Fruit fly (Drosophila melanogaster) whole organism, prepupa: ENCODE results near the gene CG34159.
A peak's percentile ranks its signal among the peaks of the same experiment; 100 is the strongest.

Source experiments
- Blimp-1 ChIP-seq: fragments of 200-800 bp; sonication (Bioruptor generic); optimal IDR thresholded peaks from 3 replicates; lab custom pipeline; 2017; ENCODE audit warnings: missing biosample characterization, missing genetic modification characterization, mild to moderate bottlenecking, moderate library complexity, missing genetic modification reagents
- CG10669 ChIP-seq: fragments of 200-800 bp; sonication (Bioruptor generic); optimal IDR thresholded peaks from 3 replicates; lab custom pipeline; 2018; ENCODE audit warnings: missing biosample characterization, mild to moderate bottlenecking, missing genetic modification characterization, moderate library complexity
- CG11902 ChIP-seq: fragments of 200-800 bp; sonication (Bioruptor generic); optimal IDR thresholded peaks from 3 replicates; lab custom pipeline; 2016; ENCODE audit warnings: missing biosample characterization, missing genetic modification characterization
- CG32006 ChIP-seq: fragments of 200-800 bp; sonication (Bioruptor generic); optimal IDR thresholded peaks from 3 replicates; lab custom pipeline; 2017; ENCODE audit warnings: missing biosample characterization, mild to moderate bottlenecking, missing genetic modification characterization
- CG34406 ChIP-seq: fragments of 200-800 bp; sonication (Bioruptor generic); optimal IDR thresholded peaks from 3 replicates; lab custom pipeline; 2016; ENCODE audit warnings: missing biosample characterization, missing genetic modification characterization
- CG3919 ChIP-seq: fragments of 200-800 bp; sonication (Bioruptor generic); optimal IDR thresholded peaks from 3 replicates; lab custom pipeline; 2016; ENCODE audit warnings: missing biosample characterization, missing genetic modification characterization
- CG6276 ChIP-seq: fragments of 200-800 bp; sonication (Bioruptor generic); optimal IDR thresholded peaks from 2 replicates; lab custom pipeline; 2017; ENCODE audit warnings: missing biosample characterization, mild to moderate bottlenecking, missing genetic modification characterization
- CG6792 ChIP-seq: fragments of 200-800 bp; sonication (Bioruptor generic); optimal IDR thresholded peaks from 3 replicates; lab custom pipeline; 2016; ENCODE audit warnings: missing biosample characterization, missing genetic modification characterization
- CG6808 ChIP-seq: fragments of 200-800 bp; sonication (Bioruptor generic); optimal IDR thresholded peaks from 3 replicates; lab custom pipeline; 2017; ENCODE audit warnings: missing biosample characterization, missing genetic modification characterization, mild to moderate bottlenecking, moderate library complexity, missing genetic modification reagents
- CG6854 ChIP-seq: fragments of 200-800 bp; sonication (Bioruptor generic); optimal IDR thresholded peaks from 2 replicates; lab custom pipeline; 2017; ENCODE audit warnings: missing biosample characterization, mild to moderate bottlenecking, missing genetic modification characterization
- CG7368 ChIP-seq: fragments of 200-800 bp; sonication (Bioruptor generic); optimal IDR thresholded peaks from 3 replicates; lab custom pipeline; 2016; ENCODE audit warnings: missing biosample characterization, missing genetic modification characterization
- CG8632 ChIP-seq: fragments of 200-800 bp; sonication (Bioruptor generic); optimal IDR thresholded peaks from 3 replicates; lab custom pipeline; 2016; ENCODE audit warnings: missing biosample characterization, missing genetic modification characterization
- Eip78C ChIP-seq: fragments of 200-800 bp; sonication (Bioruptor generic); peaks from one replicate; lab custom pipeline; 2016; ENCODE audit warnings: missing biosample characterization, missing genetic modification characterization
- Eip93F ChIP-seq: fragments of 200-800 bp; sonication (Bioruptor generic); optimal IDR thresholded peaks from 2 replicates; lab custom pipeline; 2016; ENCODE audit warnings: missing biosample characterization, mild to moderate bottlenecking, missing genetic modification characterization
- Ets21C ChIP-seq: fragments of 200-800 bp; sonication (Bioruptor generic); optimal IDR thresholded peaks from 3 replicates; lab custom pipeline; 2016; ENCODE audit warnings: missing biosample characterization, missing genetic modification characterization
- Gug ChIP-seq: fragments of 200-800 bp; sonication (Bioruptor generic); IDR thresholded peaks from 2 replicates; pipeline ENCODE4 v1.3.6; 2022; ENCODE audit warnings: missing biosample characterization, missing genetic modification characterization
- Hr38 ChIP-seq: sonication (Bioruptor generic); optimal IDR thresholded peaks from 2 replicates; lab custom pipeline; 2016; ENCODE audit warnings: missing biosample characterization, missing genetic modification characterization
- Hr4 ChIP-seq: fragments of 200-800 bp; sonication (Bioruptor generic); optimal IDR thresholded peaks from 3 replicates; lab custom pipeline; 2016; ENCODE audit warnings: missing biosample characterization, missing genetic modification characterization
- Met ChIP-seq: fragments of 200-800 bp; sonication (Bioruptor generic); optimal IDR thresholded peaks from 3 replicates; lab custom pipeline; 2016; ENCODE audit warnings: missing biosample characterization, missing genetic modification characterization
- Sox102F ChIP-seq: fragments of 200-800 bp; sonication (Bioruptor generic); optimal IDR thresholded peaks from 2 replicates; lab custom pipeline; 2016; ENCODE audit warnings: missing biosample characterization, mild to moderate bottlenecking, missing genetic modification characterization
- Sox14 ChIP-seq: fragments of 200-800 bp; sonication (Bioruptor generic); optimal IDR thresholded peaks from 3 replicates; lab custom pipeline; 2016; ENCODE audit warnings: missing biosample characterization, missing genetic modification characterization
- Sox15 ChIP-seq: fragments of 200-800 bp; sonication (Bioruptor generic); optimal IDR thresholded peaks from 3 replicates; lab custom pipeline; 2016; ENCODE audit warnings: missing biosample characterization, missing genetic modification characterization
- achi ChIP-seq: fragments of 200-800 bp; sonication (Bioruptor generic); optimal IDR thresholded peaks from 3 replicates; lab custom pipeline; 2016; ENCODE audit warnings: missing biosample characterization, missing genetic modification characterization
- acj6 ChIP-seq: fragments of 200-800 bp; sonication (Bioruptor generic); optimal IDR thresholded peaks from 3 replicates; lab custom pipeline; 2016; ENCODE audit warnings: missing biosample characterization, missing genetic modification characterization
- dsx ChIP-seq: fragments of 200-800 bp; optimal IDR thresholded peaks from 3 replicates; lab custom pipeline; 2019; ENCODE audit warnings: missing biosample characterization, mild to moderate bottlenecking, missing genetic modification characterization, moderate library complexity; ENCODE audit not compliant: poor library complexity, severe bottlenecking
- eg ChIP-seq: fragments of 200-800 bp; sonication (Bioruptor generic); IDR thresholded peaks from 3 replicates; pipeline ENCODE4 v1.3.6; 2022; ENCODE audit warnings: missing biosample characterization, missing genetic modification characterization
- esn ChIP-seq: fragments of 200-800 bp; sonication (Bioruptor generic); optimal IDR thresholded peaks from 2 replicates; lab custom pipeline; 2016; ENCODE audit warnings: missing biosample characterization, mild to moderate bottlenecking, missing genetic modification characterization, moderate library complexity
- fd59A ChIP-seq: fragments of 200-800 bp; sonication (Bioruptor generic); optimal IDR thresholded peaks from 2 replicates; lab custom pipeline; 2017; ENCODE audit warnings: missing biosample characterization, mild to moderate bottlenecking, missing genetic modification characterization, missing genetic modification reagents
- fkh ChIP-seq: fragments of 200-800 bp; sonication (Bioruptor generic); optimal IDR thresholded peaks from 3 replicates; lab custom pipeline; 2017; ENCODE audit warnings: missing biosample characterization, mild to moderate bottlenecking, missing genetic modification characterization, moderate library complexity
- lz ChIP-seq: fragments of 200-800 bp; sonication (Bioruptor generic); optimal IDR thresholded peaks from 3 replicates; lab custom pipeline; 2016; ENCODE audit warnings: missing biosample characterization, missing genetic modification characterization
- net ChIP-seq: fragments of 200-800 bp; sonication (Bioruptor generic); optimal IDR thresholded peaks from 3 replicates; lab custom pipeline; 2016; ENCODE audit warnings: missing biosample characterization, missing genetic modification characterization
- pdm3 ChIP-seq: fragments of 200-800 bp; sonication (Bioruptor generic); optimal IDR thresholded peaks from 3 replicates; lab custom pipeline; 2016; ENCODE audit warnings: missing biosample characterization, missing genetic modification characterization
- ss ChIP-seq, 2 experiments: fragments of 200-800 bp; sonication (Bioruptor generic); optimal IDR thresholded peaks; 2 replicates in 1 of 2; 3 replicates in 1 of 2; lab custom pipeline; 2017 to 2018; ENCODE audit warnings: mild to moderate bottlenecking in 2 of 2, missing biosample characterization in 2 of 2, missing genetic modification characterization in 2 of 2, moderate library complexity in 1 of 2
- svp ChIP-seq: fragments of 200-800 bp; sonication (Bioruptor generic); peaks from one replicate; lab custom pipeline; 2016; ENCODE audit warnings: missing biosample characterization, missing genetic modification characterization
- topi ChIP-seq: fragments of 200-800 bp; sonication (Bioruptor generic); optimal IDR thresholded peaks from 3 replicates; lab custom pipeline; 2016; ENCODE audit warnings: missing biosample characterization, missing genetic modification characterization
- vri ChIP-seq: fragments of 200-800 bp; sonication (Bioruptor generic); optimal IDR thresholded peaks from 3 replicates; lab custom pipeline; 2016; ENCODE audit warnings: missing biosample characterization, mild to moderate bottlenecking, missing genetic modification characterization

Gene CG34159

dm6 chr2L:10203933-10204509 lies at the start of gene CG34159:
TSS of gene CG34159 (minus strand) at chr2L:10204317.
- no peak for TF ChIP-seq Blimp-1 (GFP tag; lab: Kevin White, UChicago)
- no peak for TF ChIP-seq dsx
- TF ChIP-seq Met, result no peak
- TF ChIP-seq topi (GFP tag; lab: Kevin White, UChicago), result no peak
- no peak for TF ChIP-seq CG8632
- no peak for TF ChIP-seq vri (GFP tag; lab: Kevin White, UChicago)
- peak; percentile 76 for TF ChIP-seq fkh (GFP tag; lab: Kevin White, UChicago)
- TF ChIP-seq svp (GFP tag; lab: Kevin White, UChicago), result no peak
- no peak for TF ChIP-seq acj6 (GFP tag; lab: Kevin White, UChicago)
- TF ChIP-seq Eip78C (GFP tag; lab: Kevin White, UChicago), result peak; percentile 27
- no peak for TF ChIP-seq CG6792 (GFP tag; lab: Kevin White, UChicago)
- peak; percentile 31 for TF ChIP-seq Sox14 (GFP tag; lab: Kevin White, UChicago)
- peak; percentile 17 for TF ChIP-seq CG6854 (GFP tag; lab: Kevin White, UChicago)
- TF ChIP-seq CG11902 (GFP tag; lab: Kevin White, UChicago), result no peak
- no peak for TF ChIP-seq Eip93F (GFP tag; lab: Kevin White, UChicago)
- TF ChIP-seq achi, result no peak
- no peak for TF ChIP-seq CG7368 (GFP tag; lab: Kevin White, UChicago)
- no peak for TF ChIP-seq Gug (GFP tag; lab: Robert Waterston, UW)

DNA sequence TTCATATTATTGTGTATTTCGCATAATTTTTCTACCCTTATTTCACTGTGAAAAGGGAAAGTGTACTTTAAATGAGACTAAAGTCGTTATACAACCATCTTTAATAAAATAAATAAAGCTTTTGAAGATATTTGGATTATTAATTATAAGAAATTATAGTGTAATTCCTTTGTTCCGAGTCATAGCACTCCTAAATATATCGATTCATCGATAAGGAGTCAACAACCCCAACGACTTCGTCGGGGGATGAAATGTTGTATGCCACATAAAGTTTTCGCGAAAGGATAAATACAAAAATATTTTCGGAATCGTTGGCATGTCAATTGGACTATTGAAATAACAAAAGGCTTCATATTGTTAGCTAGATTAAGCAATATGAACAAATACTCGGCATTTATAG lies 47.5 kb upstream of the CG34159 start, which contains the start of gene Ror:
Ror (plus strand) TSS at position 252 of the 400 bp plus-strand sequence.
- no peak for TF ChIP-seq CG6808
- TF ChIP-seq vri (GFP tag; lab: Kevin White, UChicago), result no peak
- no peak for TF ChIP-seq CG11902 (GFP tag; lab: Kevin White, UChicago)
- TF ChIP-seq lz (GFP tag; lab: Kevin White, UChicago), result no peak
- no peak for TF ChIP-seq CG10669 (GFP tag; lab: Kevin White, UChicago)
- no peak for TF ChIP-seq ss (GFP tag; optimal IDR thresholded peaks at IDR 0.05; lab: Kevin White, UChicago)
- no peak for TF ChIP-seq CG34406 (GFP tag; lab: Kevin White, UChicago)

DNA sequence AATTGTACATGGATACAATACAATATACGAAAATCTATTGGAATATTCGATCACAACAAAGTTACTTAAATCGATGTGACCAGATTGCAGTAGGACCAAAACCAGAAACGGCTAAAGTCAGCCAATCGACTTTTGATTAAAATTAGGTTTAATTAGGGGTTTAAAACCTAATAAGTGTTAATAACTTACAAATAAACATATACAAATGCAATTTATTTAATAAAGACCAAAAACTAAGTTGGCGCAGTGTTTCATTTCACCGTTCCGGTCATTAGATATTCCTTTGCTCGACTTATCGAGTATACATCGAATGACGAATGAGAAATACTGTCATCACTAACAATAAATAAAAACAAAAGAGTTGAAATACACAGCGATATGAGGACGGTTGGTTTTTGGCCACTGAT lies 46.3 kb upstream of the CG34159 start, which contains the start of the genes bsk and CG31717:
bsk (minus strand) TSS at position 61 of the 407 bp plus-strand sequence.
CG31717 (plus strand) TSS at position 297 of the 407 bp plus-strand sequence.
- TF ChIP-seq Sox14 (GFP tag; lab: Kevin White, UChicago) (no peak), Ets21C (no peak), lz (GFP tag; lab: Kevin White, UChicago) (peak; percentile 10), fkh (GFP tag; lab: Kevin White, UChicago) (peak; percentile 36), Eip78C (GFP tag; lab: Kevin White, UChicago) (peak; percentile 79), eg (GFP tag; lab: Robert Waterston, UW) (no peak), esn (GFP tag; lab: Kevin White, UChicago) (peak; percentile 6), dsx (peak; percentile 97)
- TF ChIP-seq, all 60 proteins: peak for 5

DNA sequence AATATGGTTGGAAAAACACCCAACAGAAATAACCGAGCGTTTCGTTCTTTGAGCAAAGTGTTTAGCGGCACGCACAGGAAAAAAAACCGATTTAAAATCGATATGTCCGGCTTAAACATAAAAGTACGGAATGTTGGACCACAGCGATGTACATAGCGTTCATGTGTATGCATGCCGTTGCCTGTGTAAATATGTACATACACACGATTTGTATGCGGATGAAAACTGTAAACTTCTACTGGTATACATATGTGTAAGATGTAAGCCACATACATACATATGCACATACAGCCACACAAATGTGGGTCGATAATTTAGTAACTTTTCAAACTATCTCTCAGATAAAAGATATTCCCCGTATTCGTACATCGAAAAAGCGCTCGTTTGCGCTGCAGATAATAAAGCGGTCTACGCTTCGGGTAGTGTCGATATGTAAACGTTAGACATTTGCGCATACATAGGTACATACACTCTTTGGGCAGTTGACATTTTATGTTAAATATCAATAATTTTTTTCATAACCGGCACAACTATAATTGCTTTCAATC lies 45.6 kb upstream of the CG34159 start:
- TF ChIP-seq fkh (GFP tag; lab: Kevin White, UChicago) (peak; percentile 94), CG8632 (no peak)

dm6 chr2L:10246785-10247190 lies 42.7 kb upstream of the CG34159 start, which contains the start of gene chico:
TSS of gene chico (minus strand) at chr2L:10247078.
- TF ChIP-seq CG3919 (GFP tag; lab: Kevin White, UChicago) (no peak), CG6276 (no peak), Sox102F (no peak), Hr4 (GFP tag; lab: Kevin White, UChicago) (no peak), Hr38 (GFP tag; lab: Kevin White, UChicago) (no peak), net (no peak), Sox15 (GFP tag; lab: Kevin White, UChicago) (no peak), fd59A (GFP tag; lab: Kevin White, UChicago) (no peak), pdm3 (GFP tag; lab: Kevin White, UChicago) (no peak), esn (GFP tag; lab: Kevin White, UChicago) (no peak), ss (GFP tag; optimal IDR thresholded peaks at IDR 0.05; lab: Kevin White, UChicago) (no peak), CG8632 (no peak), svp (GFP tag; lab: Kevin White, UChicago) (no peak), CG6792 (GFP tag; lab: Kevin White, UChicago) (no peak), CG32006 (GFP tag; lab: Kevin White, UChicago) (no peak), dsx (no peak)
